Worm (Caenorhabditis elegans) whole organism, late embryonic: ENCODE measurements around the gene T10B9.9.

Source experiments
- C08G9.2 ChIP-seq: sonication (generic microtip); optimal IDR thresholded peaks from 2 replicates; lab custom pipeline; 2016; ENCODE audit warnings: mild to moderate bottlenecking, missing genetic modification characterization, moderate library complexity, missing compliant biosample characterization
- K09A11.1 ChIP-seq: sonication (generic microtip); optimal IDR thresholded peaks from 2 replicates; lab custom pipeline; 2017; ENCODE audit warnings: antibody characterized with exemption, mild to moderate bottlenecking, missing genetic modification characterization, missing compliant biosample characterization; ENCODE audit not compliant: insufficient read depth
- T23F11.4 ChIP-seq: fragments of 200-800 bp; sonication (Bioruptor generic); optimal IDR thresholded peaks from 2 replicates; lab custom pipeline; 2018; ENCODE audit warnings: mild to moderate bottlenecking, missing genetic modification characterization, missing compliant biosample characterization
- Y22D7AL.16 ChIP-seq: sonication (generic microtip); optimal IDR thresholded peaks from 2 replicates; lab custom pipeline; 2016; ENCODE audit warnings: missing genetic modification characterization, missing compliant biosample characterization
- ahr-1 ChIP-seq: sonication (generic microtip); optimal IDR thresholded peaks from 2 replicates; lab custom pipeline; 2016; ENCODE audit warnings: missing genetic modification characterization, missing compliant biosample characterization
- ama-1 ChIP-seq: fragments of 150-350 bp; optimal IDR thresholded peaks from 2 replicates; lab custom pipeline; 2014
- ceh-18 ChIP-seq: sonication (generic microtip); optimal IDR thresholded peaks from 2 replicates; lab custom pipeline; 2016; ENCODE audit warnings: missing genetic modification characterization, missing compliant biosample characterization
- ceh-2 ChIP-seq: sonication (generic microtip); optimal IDR thresholded peaks from 2 replicates; lab custom pipeline; 2016; ENCODE audit warnings: missing genotype, missing genetic modification characterization, missing compliant biosample characterization
- ceh-30 ChIP-seq: fragments of 150-350 bp; optimal IDR thresholded peaks from 2 replicates; lab custom pipeline; 2014; ENCODE audit warnings: missing biosample characterization, missing genetic modification characterization
- ceh-31 ChIP-seq: sonication (generic microtip); optimal IDR thresholded peaks from 2 replicates; lab custom pipeline; 2016; ENCODE audit warnings: missing genetic modification characterization, missing compliant biosample characterization
- ceh-6 ChIP-seq: fragments of 200-800 bp; sonication (Bioruptor generic); optimal IDR thresholded peaks from 2 replicates; lab custom pipeline; 2018; ENCODE audit warnings: mild to moderate bottlenecking, missing genetic modification characterization, missing compliant biosample characterization
- dmd-4 ChIP-seq: sonication (generic microtip); optimal IDR thresholded peaks from 2 replicates; lab custom pipeline; 2016; ENCODE audit warnings: borderline replicate concordance, missing genetic modification characterization, missing compliant biosample characterization
- dve-1 ChIP-seq: sonication (generic microtip); optimal IDR thresholded peaks from 2 replicates; lab custom pipeline; 2017; ENCODE audit warnings: antibody characterized with exemption, mild to moderate bottlenecking, missing genetic modification characterization, missing compliant biosample characterization
- elt-2 ChIP-seq: sonication (generic microtip); optimal IDR thresholded peaks from 2 replicates; lab custom pipeline; 2016; ENCODE audit warnings: missing genetic modification reagents, missing genetic modification characterization, missing compliant biosample characterization
- ets-4 ChIP-seq: sonication (generic microtip); optimal IDR thresholded peaks from 2 replicates; lab custom pipeline; 2016; ENCODE audit warnings: missing genetic modification characterization, missing compliant biosample characterization
- fax-1 ChIP-seq: sonication (generic microtip); optimal IDR thresholded peaks from 2 replicates; lab custom pipeline; 2016; ENCODE audit warnings: missing genotype, missing genetic modification characterization, missing compliant biosample characterization
- gmeb-2 ChIP-seq: sonication (generic microtip); optimal IDR thresholded peaks from 2 replicates; lab custom pipeline; 2016; ENCODE audit warnings: missing genetic modification characterization, inconsistent platforms, missing compliant biosample characterization
- madf-2 ChIP-seq: sonication (generic microtip); optimal IDR thresholded peaks from 2 replicates; lab custom pipeline; 2017; ENCODE audit warnings: missing genetic modification characterization, missing compliant biosample characterization
- nfya-1 ChIP-seq: sonication (generic microtip); optimal IDR thresholded peaks from 2 replicates; lab custom pipeline; 2017; ENCODE audit warnings: missing genetic modification characterization, mild to moderate bottlenecking, missing compliant biosample characterization, antibody characterized with exemption, moderate library complexity
- nhr-232 ChIP-seq: sonication (generic microtip); optimal IDR thresholded peaks from 2 replicates; lab custom pipeline; 2016; ENCODE audit warnings: missing genetic modification characterization, missing compliant biosample characterization
- odd-2 ChIP-seq: sonication (generic microtip); optimal IDR thresholded peaks from 2 replicates; lab custom pipeline; 2017; ENCODE audit warnings: antibody characterized with exemption, mild to moderate bottlenecking, missing genetic modification characterization, missing compliant biosample characterization
- pros-1 ChIP-seq: fragments of 150-350 bp; optimal IDR thresholded peaks from 2 replicates; lab custom pipeline; 2014; ENCODE audit warnings: missing biosample characterization, missing genetic modification reagents, missing genetic modification characterization
- rnt-1 ChIP-seq: sonication (generic microtip); optimal IDR thresholded peaks from 2 replicates; lab custom pipeline; 2016; ENCODE audit warnings: missing genetic modification characterization, missing compliant biosample characterization
- tbx-7 ChIP-seq: sonication (generic microtip); optimal IDR thresholded peaks from 2 replicates; lab custom pipeline; 2016; ENCODE audit warnings: missing genotype, missing genetic modification characterization, missing compliant biosample characterization
- ttx-3 ChIP-seq: sonication (generic microtip); optimal IDR thresholded peaks from 2 replicates; lab custom pipeline; 2016; ENCODE audit warnings: missing genetic modification reagents, missing genetic modification characterization, missing compliant biosample characterization
- unc-3 ChIP-seq, 2 experiments: fragments of 200-800 bp in 1 of 2; sonication (Bioruptor generic) in 1 of 2; sonication (generic microtip) in 1 of 2; conservative IDR thresholded peaks in 1 of 2; optimal IDR thresholded peaks in 1 of 2; 2 replicates each; pipeline versions ENCODE4 v1.3.6 to Lab custom; 2016 to 2022; ENCODE audit warnings: missing compliant biosample characterization in 2 of 2, missing genetic modification characterization in 2 of 2, missing genetic modification reagents in 1 of 2
- unc-42 ChIP-seq: sonication (generic microtip); optimal IDR thresholded peaks from 2 replicates; lab custom pipeline; 2016; ENCODE audit warnings: missing genotype, missing genetic modification characterization, missing compliant biosample characterization
- zip-5 ChIP-seq: sonication (generic microtip); optimal IDR thresholded peaks from 2 replicates; lab custom pipeline; 2016; ENCODE audit warnings: missing genetic modification characterization, missing compliant biosample characterization
- ztf-16 ChIP-seq: sonication (generic microtip); optimal IDR thresholded peaks from 2 replicates; lab custom pipeline; 2017; ENCODE audit warnings: missing genetic modification characterization, missing compliant biosample characterization

The T10B9.9 gene

ce11 chrII:9729196-9729595, 46.5 kb downstream of the T10B9.9 start:
- no peak for TF ChIP-seq pros-1 (tag; lab: Kevin White, UChicago)
- no peak for TF ChIP-seq ceh-30 (tag; lab: Kevin White, UChicago)
- TF ChIP-seq ama-1 (lab: Kevin White, UChicago): no peak
- TF ChIP-seq ahr-1 (tag; lab: Kevin White, UChicago): no peak
- no peak for TF ChIP-seq nhr-232
- TF ChIP-seq rnt-1 (tag; lab: Kevin White, UChicago): no peak
- TF ChIP-seq dmd-4: no peak
- TF ChIP-seq nfya-1 (tag; lab: Kevin White, UChicago): no peak
- no peak for TF ChIP-seq ceh-6
- TF ChIP-seq madf-2 (tag; lab: Kevin White, UChicago): no peak
- no peak for TF ChIP-seq tbx-7 (tag; lab: Kevin White, UChicago)
- TF ChIP-seq ceh-18 (tag; lab: Kevin White, UChicago): no peak
- no peak for TF ChIP-seq K09A11.1 (tag; lab: Kevin White, UChicago)
- TF ChIP-seq T23F11.4 (GFP tag; lab: Kevin White, UChicago): no peak
- TF ChIP-seq unc-42 (tag; lab: Kevin White, UChicago): no peak
- TF ChIP-seq gmeb-2: no peak
- no peak for TF ChIP-seq zip-5 (tag; lab: Kevin White, UChicago)

- TF ChIP-seq ceh-2 (tag; lab: Kevin White, UChicago) (no peak), rnt-1 (tag; lab: Kevin White, UChicago) (no peak), unc-3 (GFP tag; conservative IDR thresholded peaks at IDR 0.05; lab: Robert Waterston, UW) (no peak), unc-3 (tag; optimal IDR thresholded peaks at IDR 0.05; lab: Kevin White, UChicago) (no peak), ceh-31 (tag; lab: Kevin White, UChicago) (no peak), pros-1 (tag; lab: Kevin White, UChicago) (no peak), fax-1 (tag; lab: Kevin White, UChicago) (no peak), C08G9.2 (no peak), ets-4 (no peak), ceh-30 (tag; lab: Kevin White, UChicago) (no peak), gmeb-2 (no peak), Y22D7AL.16 (tag; lab: Kevin White, UChicago) (no peak), ttx-3 (no peak)
Observed at ce11 chrII:9728506-9728905, 47.2 kb downstream of the T10B9.9 start.

ce11 chrII:9727192-9727699, 48.4 kb downstream of the T10B9.9 start:
- TF ChIP-seq rnt-1 (tag; lab: Kevin White, UChicago): no peak
- no peak for TF ChIP-seq ztf-16 (tag; lab: Kevin White, UChicago)
- TF ChIP-seq dve-1 (tag; lab: Kevin White, UChicago): no peak
- TF ChIP-seq dmd-4: no peak
- no peak for TF ChIP-seq unc-42 (tag; lab: Kevin White, UChicago)
- TF ChIP-seq odd-2 (tag; lab: Kevin White, UChicago): no peak
- no peak for TF ChIP-seq elt-2 (tag; lab: Kevin White, UChicago)
